Worm (Caenorhabditis elegans): ENCODE results near the gene pssy-1.

pssy-1 gene

DNA sequence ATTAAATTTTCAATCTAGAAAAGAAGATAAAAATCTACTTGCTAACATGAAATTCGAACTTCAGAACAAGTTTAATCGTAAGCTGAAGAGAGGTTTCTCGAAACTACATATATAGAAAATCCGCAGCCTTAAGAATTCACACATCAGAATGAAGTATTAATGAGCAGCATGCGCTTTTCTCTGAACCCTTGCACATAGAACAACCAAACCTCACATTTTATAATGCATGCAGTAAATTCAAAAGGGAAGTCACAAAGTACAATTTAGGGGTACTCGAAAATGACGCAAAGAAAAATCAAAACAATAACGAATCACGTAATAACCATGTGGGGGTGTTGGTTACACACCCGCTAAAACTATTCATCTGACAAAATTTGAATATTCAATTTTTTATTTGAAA, 8.9 kb upstream of the pssy-1 start:
- TF ChIP-seq fkh-8 (tag; optimal IDR thresholded peaks at IDR 0.05) (peak; percentile 89), nhr-71 (tag; optimal IDR thresholded peaks at IDR 0.05) (peak; percentile 82), nhr-20 (tag; optimal IDR thresholded peaks at IDR 0.05) (peak; percentile 1), egl-13 (tag; optimal IDR thresholded peaks at IDR 0.05) (peak; percentile 42), snu-23 (GFP tag; optimal IDR thresholded peaks at IDR 0.05) (peak; percentile 5), unc-86 (tag; optimal IDR thresholded peaks at IDR 0.05) (peak; percentile 87), lin-14 (GFP tag; optimal IDR thresholded peaks at IDR 0.05) (peak; percentile 57), nhr-47 (tag; optimal IDR thresholded peaks at IDR 0.05) (peak; percentile 57), pax-3 (tag; optimal IDR thresholded peaks at IDR 0.05) (peak; percentile 35), nhr-19 (GFP tag; conservative IDR thresholded peaks at IDR 0.05) (peak; percentile 88), nhr-85 (tag) (peak; percentile 45), dsc-1 (tag; optimal IDR thresholded peaks at IDR 0.05) (peak; percentile 47), sox-4 (tag; optimal IDR thresholded peaks at IDR 0.05) (peak; percentile 55), isw-1 (GFP tag; IDR thresholded peaks at IDR 0.05) (peak; percentile 17; the same call in 1 of the 2 replicates), lsy-2 (tag; optimal IDR thresholded peaks at IDR 0.05) (peak in 1 of 2 experiments; percentile 13)

DNA sequence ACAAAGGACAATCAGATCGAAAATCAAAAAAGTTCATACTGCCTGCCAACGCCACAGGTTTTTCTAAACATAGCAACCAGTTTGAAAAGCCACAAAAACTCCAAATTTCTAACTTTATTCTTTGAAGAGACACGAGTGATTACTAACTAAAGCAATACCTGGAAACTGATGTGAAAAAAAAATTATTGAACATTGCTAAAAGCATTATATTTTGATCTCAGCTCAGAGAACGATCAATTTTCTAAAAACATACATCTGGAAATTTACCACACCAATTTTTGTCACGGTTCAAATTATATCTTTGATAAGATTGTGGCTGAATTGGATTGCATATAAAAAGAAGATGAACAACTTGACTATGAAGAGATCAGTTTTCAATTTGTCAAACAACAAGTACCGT, 7.9 kb upstream of the pssy-1 start:
- TF ChIP-seq egl-27 (tag; optimal IDR thresholded peaks at IDR 0.05) (no peak), mep-1 (tag; optimal IDR thresholded peaks at IDR 0.05) (no peak), ztf-4 (tag; optimal IDR thresholded peaks at IDR 0.05) (no peak), nhr-71 (tag; optimal IDR thresholded peaks at IDR 0.05) (peak; percentile 53), elt-2 (tag; optimal IDR thresholded peaks at IDR 0.05) (no peak), pag-3 (tag; optimal IDR thresholded peaks at IDR 0.05; ENCODE audit: borderline replicate concordance, insufficient read depth) (no peak), blmp-1 (tag; optimal IDR thresholded peaks at IDR 0.05) (no peak), nhr-47 (tag; optimal IDR thresholded peaks at IDR 0.05) (peak; percentile 47), ztf-11 (tag; optimal IDR thresholded peaks at IDR 0.05) (no peak), snu-23 (GFP tag; optimal IDR thresholded peaks at IDR 0.05) (no peak), swsn-7 (tag; optimal IDR thresholded peaks at IDR 0.05) (no peak), zip-4 (GFP tag; optimal IDR thresholded peaks at IDR 0.05) (no peak), isw-1 (GFP tag; IDR thresholded peaks at IDR 0.05) (no peak), sox-4 (tag; optimal IDR thresholded peaks at IDR 0.05) (peak; percentile 1), nhr-19 (GFP tag; conservative IDR thresholded peaks at IDR 0.05) (peak; percentile 72), fkh-8 (tag; optimal IDR thresholded peaks at IDR 0.05) (peak; percentile 81), sptf-1 (tag; optimal IDR thresholded peaks at IDR 0.05) (no peak), unc-130 (tag; optimal IDR thresholded peaks at IDR 0.05) (no peak), nhr-12 (tag; optimal IDR thresholded peaks at IDR 0.05) (no peak), ceh-8 (GFP tag; optimal IDR thresholded peaks at IDR 0.05) (no peak), ceh-63 (GFP tag; optimal IDR thresholded peaks at IDR 0.05) (no peak), mef-2 (tag; optimal IDR thresholded peaks at IDR 0.05) (no peak), F16B12.6 (tag; optimal IDR thresholded peaks at IDR 0.05) (no peak), unc-86 (tag; optimal IDR thresholded peaks at IDR 0.05) (no peak), lin-13 (GFP tag; optimal IDR thresholded peaks at IDR 0.05) (no peak), egl-13 (tag; optimal IDR thresholded peaks at IDR 0.05) (no peak), dsc-1 (tag; optimal IDR thresholded peaks at IDR 0.05) (peak; percentile 35)

DNA sequence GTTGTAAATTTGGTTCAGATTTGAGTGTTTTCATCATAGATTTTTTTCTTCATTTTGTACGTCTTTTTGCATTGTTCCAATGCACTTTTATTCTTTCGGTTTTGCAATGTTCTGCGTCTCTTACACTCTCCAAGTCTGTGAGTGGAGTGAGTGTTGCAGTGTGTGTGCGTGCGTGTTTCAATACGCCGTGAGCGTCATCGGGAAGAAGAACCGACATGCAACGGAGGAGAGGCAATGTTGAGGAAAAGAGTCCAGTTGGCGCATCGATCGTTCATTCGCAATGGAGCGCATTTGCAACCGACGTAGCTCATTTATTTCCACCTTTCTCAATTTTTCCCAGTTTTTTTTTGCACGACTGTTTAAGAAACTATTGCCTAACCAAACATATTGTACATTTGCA, 6.8 kb upstream of the pssy-1 start, which contains the start of gene ZC506.1:
TSS of gene ZC506.1 (plus strand) at position 400 of the 400 bp plus-strand sequence.
- TF ChIP-seq hlh-4 (tag; optimal IDR thresholded peaks at IDR 0.05) (no peak), mef-2 (tag; optimal IDR thresholded peaks at IDR 0.05) (peak; percentile 72), nhr-12 (tag; optimal IDR thresholded peaks at IDR 0.05) (no peak), nhr-28 (tag; optimal IDR thresholded peaks at IDR 0.05) (no peak), sup-37 (GFP tag; optimal IDR thresholded peaks at IDR 0.05) (peak; percentile 72), nhr-11 (tag; optimal IDR thresholded peaks at IDR 0.05) (peak; percentile 37), nhr-47 (tag; optimal IDR thresholded peaks at IDR 0.05) (peak; percentile 93), ztf-11 (tag; optimal IDR thresholded peaks at IDR 0.05) (peak in 1 of 2 experiments; percentile 45), pqm-1 (tag; optimal IDR thresholded peaks at IDR 0.05) (peak; percentile 6), jun-1 (tag; optimal IDR thresholded peaks at IDR 0.05) (peak; percentile 93), pax-3 (tag; optimal IDR thresholded peaks at IDR 0.05) (peak; percentile 83), alr-1 (tag; optimal IDR thresholded peaks at IDR 0.05; ENCODE audit: borderline replicate concordance) (no peak), egl-27 (tag; optimal IDR thresholded peaks at IDR 0.05) (peak; percentile 74 to 87), ceh-8 (GFP tag; optimal IDR thresholded peaks at IDR 0.05) (peak; percentile 73), snpc-4 (tag; optimal IDR thresholded peaks at IDR 0.05) (peak; percentile 71), lin-35 (GFP tag; optimal IDR thresholded peaks at IDR 0.05) (peak; percentile 86 to 89), blmp-1 (tag; optimal IDR thresholded peaks at IDR 0.05) (peak; percentile 78), fkh-8 (tag; optimal IDR thresholded peaks at IDR 0.05) (peak; percentile 96), egl-13 (tag; optimal IDR thresholded peaks at IDR 0.05) (peak; percentile 87), vab-15 (tag; optimal IDR thresholded peaks at IDR 0.05) (peak; percentile 23), F16B12.6 (tag; optimal IDR thresholded peaks at IDR 0.05) (peak; percentile 21), skn-1 (tag; optimal IDR thresholded peaks at IDR 0.05) (peak; percentile 83), nhr-237 (tag; optimal IDR thresholded peaks at IDR 0.05) (peak; percentile 82), efl-1 (optimal IDR thresholded peaks at IDR 0.05) (peak; percentile 75 to 80), efl-1 (GFP tag; optimal IDR thresholded peaks at IDR 0.05 in 1 of 2) (peak; percentile 63 to 96), hpl-2 (GFP tag; optimal IDR thresholded peaks at IDR 0.05) (peak; percentile 83), unc-98 (GFP tag; IDR thresholded peaks at IDR 0.05) (no peak)

All from whole organism, L1 larva.